Fruit fly (Drosophila melanogaster): Measurements from ENCODE around the gene CG9514.

The CG9514 gene

dm6 chrX:14848755-14849354, 47.8 kb downstream of the CG9514 start, which contains the start of gene CG9522 (continued):
- peak; percentile 11 for TF ChIP-seq fd85E (GFP tag; optimal IDR thresholded peaks at IDR 0.05)
- TF ChIP-seq lz (GFP tag; optimal IDR thresholded peaks at IDR 0.05) = peak; percentile 79
- TF ChIP-seq fkh (GFP tag; optimal IDR thresholded peaks at IDR 0.05) = no peak
- TF ChIP-seq acj6 (GFP tag; optimal IDR thresholded peaks at IDR 0.05) = peak; percentile 89
- TF ChIP-seq Lpt (GFP tag; optimal IDR thresholded peaks at IDR 0.05) = peak; percentile 87
- peak; percentile 92 for TF ChIP-seq CG15336 (GFP tag; IDR thresholded peaks at IDR 0.05)
- TF ChIP-seq eg (GFP tag; IDR thresholded peaks at IDR 0.05) = peak; percentile 82
- peak; percentile 63 for TF ChIP-seq dac (GFP tag; optimal IDR thresholded peaks at IDR 0.05)
- peak; percentile 82 for TF ChIP-seq CG9139 (GFP tag; optimal IDR thresholded peaks at IDR 0.05)
- peak; percentile 76 for TF ChIP-seq fd59A (GFP tag; optimal IDR thresholded peaks at IDR 0.05)
- peak; percentile 90 for TF ChIP-seq Eip75B (GFP tag; optimal IDR thresholded peaks at IDR 0.05)
- TF ChIP-seq dsx (GFP tag; optimal IDR thresholded peaks at IDR 0.05; ENCODE audit: poor library complexity, severe bottlenecking) = peak; percentile 81
- TF ChIP-seq achi (GFP tag; optimal IDR thresholded peaks at IDR 0.05) = peak; percentile 91
- TF ChIP-seq CG11294 (GFP tag; IDR thresholded peaks at IDR 0.05) = peak; percentile 66

dm6 chrX:14846116-14846614, 50.5 kb downstream of the CG9514 start:
- TF ChIP-seq Sox14 (GFP tag; optimal IDR thresholded peaks at IDR 0.05) = no peak
- TF ChIP-seq Blimp-1 (GFP tag; optimal IDR thresholded peaks at IDR 0.05) = no peak
- TF ChIP-seq salr (GFP tag; optimal IDR thresholded peaks at IDR 0.05) = no peak
- TF ChIP-seq fd59A (GFP tag; optimal IDR thresholded peaks at IDR 0.05) = no peak
- no peak for TF ChIP-seq CG11762 (GFP tag; optimal IDR thresholded peaks at IDR 0.05; ENCODE audit: insufficient read depth)
- TF ChIP-seq CG34406 (GFP tag; optimal IDR thresholded peaks at IDR 0.05) = peak; percentile 20
- peak; percentile 56 for TF ChIP-seq svp (GFP tag)
- peak; percentile 18 for TF ChIP-seq esn (GFP tag; optimal IDR thresholded peaks at IDR 0.05)
- no peak for TF ChIP-seq pdm3 (GFP tag; optimal IDR thresholded peaks at IDR 0.05)
- no peak for TF ChIP-seq fkh (GFP tag; optimal IDR thresholded peaks at IDR 0.05)
- TF ChIP-seq Hr4 (GFP tag; optimal IDR thresholded peaks at IDR 0.05) = no peak
- no peak for TF ChIP-seq CG9139 (GFP tag; optimal IDR thresholded peaks at IDR 0.05)
- no peak for TF ChIP-seq Hr39 (GFP tag; optimal IDR thresholded peaks at IDR 0.05)
- no peak for TF ChIP-seq CG7368 (GFP tag; optimal IDR thresholded peaks at IDR 0.05)
- TF ChIP-seq CG1621 (tag; optimal IDR thresholded peaks at IDR 0.05) = no peak
- no peak for TF ChIP-seq cyc (GFP tag; optimal IDR thresholded peaks at IDR 0.05)
- TF ChIP-seq CG3919 (GFP tag; optimal IDR thresholded peaks at IDR 0.05) = no peak
- peak; percentile 29 for TF ChIP-seq Eip75B (GFP tag; optimal IDR thresholded peaks at IDR 0.05)
- TF ChIP-seq Lpt (GFP tag; optimal IDR thresholded peaks at IDR 0.05) = no peak
- TF ChIP-seq eg (GFP tag; IDR thresholded peaks at IDR 0.05) = no peak
- TF ChIP-seq CG32006 (GFP tag; optimal IDR thresholded peaks at IDR 0.05) = no peak
- TF ChIP-seq CG3032 (tag; optimal IDR thresholded peaks at IDR 0.05) = no peak
- TF ChIP-seq lz (GFP tag; optimal IDR thresholded peaks at IDR 0.05) = no peak
- TF ChIP-seq CG6163 (GFP tag; IDR thresholded peaks at IDR 0.05) = no peak
- no peak for TF ChIP-seq Met (GFP tag; optimal IDR thresholded peaks at IDR 0.05)
- no peak for TF ChIP-seq net (GFP tag; optimal IDR thresholded peaks at IDR 0.05)
- peak; percentile 22 for TF ChIP-seq Sox102F (GFP tag; optimal IDR thresholded peaks at IDR 0.05)
- peak; percentile 11 for TF ChIP-seq topi (GFP tag; optimal IDR thresholded peaks at IDR 0.05)
- no peak for TF ChIP-seq Gug (GFP tag; IDR thresholded peaks at IDR 0.05)
- TF ChIP-seq CG10669 (GFP tag; optimal IDR thresholded peaks at IDR 0.05) = no peak
- no peak for TF ChIP-seq CG6808 (GFP tag; optimal IDR thresholded peaks at IDR 0.05)
- TF ChIP-seq CG6854 (GFP tag; optimal IDR thresholded peaks at IDR 0.05) = no peak
- no peak for TF ChIP-seq CG31627 (GFP tag; optimal IDR thresholded peaks at IDR 0.05)
- TF ChIP-seq Sox15 (GFP tag; optimal IDR thresholded peaks at IDR 0.05) = no peak
- TF ChIP-seq CG8319 (GFP tag; optimal IDR thresholded peaks at IDR 0.05) = no peak
- TF ChIP-seq dac (GFP tag; optimal IDR thresholded peaks at IDR 0.05) = no peak
- TF ChIP-seq Eip78C (GFP tag) = peak; percentile 52
- no peak for TF ChIP-seq Ets21C (GFP tag; optimal IDR thresholded peaks at IDR 0.05)
